Worm (Caenorhabditis elegans): ENCODE measurements around the gene ipp-5.

DNA sequence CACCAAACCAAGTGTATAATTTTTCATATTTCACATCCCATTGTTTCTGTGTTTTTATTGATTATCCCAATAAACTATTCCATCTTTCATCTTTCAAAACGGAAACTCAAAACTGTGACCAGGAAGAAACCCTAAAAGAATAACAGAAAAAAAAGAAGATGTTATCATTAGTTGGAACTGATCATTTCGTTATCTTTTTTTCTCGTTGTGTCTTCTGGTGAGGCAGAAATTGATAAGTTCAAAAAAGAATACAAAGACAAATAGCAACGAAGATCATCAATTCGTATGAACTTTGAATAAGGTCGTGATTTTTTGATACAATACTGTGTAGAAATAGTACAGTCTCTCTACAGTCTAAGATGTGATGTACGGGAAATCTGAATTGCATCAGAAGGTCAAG lies 50.5 kb downstream of the ipp-5 start:
- TF ChIP-seq fkh-10 (GFP tag; optimal IDR thresholded peaks at IDR 0.05) (no peak), lin-13 (GFP tag; optimal IDR thresholded peaks at IDR 0.05) (no peak), unc-62 (GFP tag; optimal IDR thresholded peaks at IDR 0.05 in 1 of 2) (no peak), unc-62 (tag; optimal IDR thresholded peaks at IDR 0.05) (no peak), lir-3 (tag; optimal IDR thresholded peaks at IDR 0.05) (no peak), ztf-11 (tag; optimal IDR thresholded peaks at IDR 0.05) (no peak)

Data from whole organism, L4 larva.